Fruit fly (Drosophila melanogaster) whole organism, pupa: ENCODE results near the gene kek5.

Experiments
- CG10348 ChIP-seq: fragments of 200-800 bp; sonication (Bioruptor generic); IDR thresholded peaks from 2 replicates; pipeline ENCODE4 v1.3.6; 2022; ENCODE audit warnings: missing biosample characterization, missing genetic modification characterization
- CG12605 ChIP-seq: fragments of 200-800 bp; sonication (Bioruptor generic); IDR thresholded peaks from 2 replicates; pipeline ENCODE4 v1.3.6; 2022; ENCODE audit warnings: missing biosample characterization, missing genetic modification characterization
- CG13204 ChIP-seq: fragments of 200-800 bp; sonication (Bioruptor generic); optimal IDR thresholded peaks from 2 replicates; lab custom pipeline; 2018; ENCODE audit warnings: missing biosample characterization, mild to moderate bottlenecking, missing genetic modification characterization, moderate library complexity
- CG14655 ChIP-seq: fragments of 200-800 bp; sonication (Bioruptor generic); optimal IDR thresholded peaks from 3 replicates; lab custom pipeline; 2017; ENCODE audit warnings: mild to moderate bottlenecking, missing biosample characterization, missing genetic modification reagents, missing genetic modification characterization
- CG15710 ChIP-seq: fragments of 200-800 bp; sonication (Bioruptor generic); optimal IDR thresholded peaks from 2 replicates; lab custom pipeline; 2018; ENCODE audit warnings: missing biosample characterization, mild to moderate bottlenecking, missing genetic modification characterization, moderate library complexity
- CG17806 ChIP-seq: fragments of 200-800 bp; sonication (Bioruptor generic); optimal IDR thresholded peaks from 2 replicates; lab custom pipeline; 2018; ENCODE audit warnings: missing biosample characterization, mild to moderate bottlenecking, missing genetic modification characterization, moderate library complexity
- CG32121 ChIP-seq: fragments of 200-800 bp; sonication (Bioruptor generic); IDR thresholded peaks from 2 replicates; pipeline ENCODE4 v1.3.6; 2022; ENCODE audit warnings: missing biosample characterization, missing genetic modification characterization
- CG34367 ChIP-seq: fragments of 200-800 bp; sonication (Bioruptor generic); optimal IDR thresholded peaks from 2 replicates; lab custom pipeline; 2018; ENCODE audit warnings: missing biosample characterization, mild to moderate bottlenecking, missing genetic modification characterization
- CG4496 ChIP-seq: fragments of 200-800 bp; sonication (Bioruptor generic); IDR thresholded peaks from 3 replicates; pipeline ENCODE4 v1.3.6; 2022; ENCODE audit warnings: missing biosample characterization, missing genetic modification characterization
- CG8159 ChIP-seq: fragments of 200-800 bp; sonication (Bioruptor generic); optimal IDR thresholded peaks from 3 replicates; lab custom pipeline; 2018; ENCODE audit warnings: missing biosample characterization, mild to moderate bottlenecking, missing genetic modification characterization, moderate library complexity
- CG8301 ChIP-seq: fragments of 200-800 bp; sonication (Bioruptor generic); optimal IDR thresholded peaks from 2 replicates; lab custom pipeline; 2018; ENCODE audit warnings: missing biosample characterization, mild to moderate bottlenecking, missing genetic modification characterization
- CG9948 ChIP-seq: fragments of 200-800 bp; sonication (Bioruptor generic); optimal IDR thresholded peaks from 2 replicates; lab custom pipeline; 2018; ENCODE audit warnings: missing biosample characterization, mild to moderate bottlenecking, missing genetic modification characterization, moderate library complexity
- D1 ChIP-seq: fragments of 200-800 bp; sonication (Bioruptor generic); optimal IDR thresholded peaks from 2 replicates; lab custom pipeline; 2018; ENCODE audit warnings: missing biosample characterization, mild to moderate bottlenecking, missing genetic modification characterization, moderate library complexity
- EcR ChIP-seq: fragments of 200-800 bp; sonication (Bioruptor generic); optimal IDR thresholded peaks from 3 replicates; lab custom pipeline; 2019; ENCODE audit warnings: missing biosample characterization, missing genetic modification characterization, mild to moderate bottlenecking, moderate library complexity, missing genetic modification reagents
- Ets98B ChIP-seq: fragments of 200-800 bp; sonication (Bioruptor generic); IDR thresholded peaks from 2 replicates; pipeline ENCODE4 v1.3.6; 2022; ENCODE audit warnings: missing biosample characterization, missing genetic modification characterization
- Pif1A ChIP-seq: fragments of 200-800 bp; sonication (Bioruptor generic); optimal IDR thresholded peaks from 3 replicates; lab custom pipeline; 2016; ENCODE audit warnings: missing biosample characterization, missing genetic modification characterization
- Pif1B ChIP-seq: fragments of 200-800 bp; sonication (Bioruptor generic); optimal IDR thresholded peaks from 3 replicates; lab custom pipeline; 2016; ENCODE audit warnings: missing biosample characterization, missing genetic modification characterization
- Snoo ChIP-seq: fragments of 200-800 bp; sonication (Bioruptor generic); optimal IDR thresholded peaks from 3 replicates; lab custom pipeline; 2017; ENCODE audit warnings: missing biosample characterization, mild to moderate bottlenecking, missing genetic modification characterization, inconsistent platforms
- fd96Ca ChIP-seq: fragments of 200-800 bp; sonication (Bioruptor generic); IDR thresholded peaks from 3 replicates; pipeline ENCODE4 v1.3.6; 2022; ENCODE audit warnings: missing biosample characterization, missing genetic modification characterization
- gl ChIP-seq: fragments of 200-800 bp; sonication (Bioruptor generic); optimal IDR thresholded peaks from 2 replicates; lab custom pipeline; 2018; ENCODE audit warnings: missing biosample characterization, mild to moderate bottlenecking, missing genetic modification characterization
- rn ChIP-seq: fragments of 200-800 bp; sonication (Bioruptor generic); IDR thresholded peaks from 2 replicates; pipeline ENCODE4 v1.3.6; 2022; ENCODE audit warnings: missing biosample characterization, missing genetic modification characterization

kek5 gene

DNA sequence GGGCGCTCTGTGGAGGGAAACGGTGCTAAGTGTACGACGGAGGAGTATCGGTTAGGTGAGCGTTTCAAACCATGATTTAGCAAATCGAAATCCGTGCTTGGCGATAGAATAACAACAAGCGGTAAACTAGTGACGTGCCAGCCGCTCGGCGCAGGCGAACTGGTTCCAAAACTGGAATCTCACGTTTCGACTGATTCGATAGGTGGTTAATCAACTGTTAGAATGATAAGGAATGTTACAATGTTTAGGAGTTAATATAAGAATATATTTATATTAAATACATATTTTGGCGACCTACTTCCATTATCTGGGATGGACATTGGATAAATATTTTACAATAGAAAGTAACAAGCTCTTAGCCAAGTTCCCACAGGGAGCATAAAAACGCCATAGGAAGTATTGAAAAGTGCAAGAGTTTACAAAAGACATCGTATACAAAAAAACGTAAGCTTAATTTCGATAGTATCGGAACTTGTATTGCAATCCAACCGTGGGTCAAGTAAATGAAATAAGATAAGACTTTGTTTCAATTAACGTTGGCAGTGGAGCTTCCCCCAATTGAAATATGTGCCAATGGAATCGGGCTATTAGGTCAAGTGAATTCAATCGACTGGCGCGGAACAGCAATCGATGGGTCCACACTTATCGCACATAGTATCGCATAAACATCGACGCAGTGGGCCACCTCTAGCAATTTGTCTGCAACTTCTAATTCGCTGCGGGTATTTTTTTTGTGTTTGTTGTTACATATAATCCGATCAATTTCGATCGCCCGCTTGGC is 142.0 kb downstream of the kek5 start, which contains the start of the genes ksh, CG14200 and Pfrx:
Gene ksh (minus strand): TSS at position 163 of the 781 bp plus-strand sequence.
Gene CG14200 (plus strand): TSS at position 676 of the 781 bp plus-strand sequence.
Gene Pfrx (plus strand): TSS at position 676 of the 781 bp plus-strand sequence.
- TF ChIP-seq CG4496 (GFP tag; lab: Robert Waterston, UW) (no peak), CG10348 (no peak), CG15710 (tag; lab: Kevin White, UChicago) (no peak), CG8301 (tag; lab: Kevin White, UChicago) (no peak), rn (GFP tag; lab: Robert Waterston, UW) (no peak), Pif1A (GFP tag; lab: Kevin White, UChicago) (no peak), CG13204 (GFP tag; lab: Kevin White, UChicago) (no peak), gl (tag; lab: Kevin White, UChicago) (no peak)

DNA sequence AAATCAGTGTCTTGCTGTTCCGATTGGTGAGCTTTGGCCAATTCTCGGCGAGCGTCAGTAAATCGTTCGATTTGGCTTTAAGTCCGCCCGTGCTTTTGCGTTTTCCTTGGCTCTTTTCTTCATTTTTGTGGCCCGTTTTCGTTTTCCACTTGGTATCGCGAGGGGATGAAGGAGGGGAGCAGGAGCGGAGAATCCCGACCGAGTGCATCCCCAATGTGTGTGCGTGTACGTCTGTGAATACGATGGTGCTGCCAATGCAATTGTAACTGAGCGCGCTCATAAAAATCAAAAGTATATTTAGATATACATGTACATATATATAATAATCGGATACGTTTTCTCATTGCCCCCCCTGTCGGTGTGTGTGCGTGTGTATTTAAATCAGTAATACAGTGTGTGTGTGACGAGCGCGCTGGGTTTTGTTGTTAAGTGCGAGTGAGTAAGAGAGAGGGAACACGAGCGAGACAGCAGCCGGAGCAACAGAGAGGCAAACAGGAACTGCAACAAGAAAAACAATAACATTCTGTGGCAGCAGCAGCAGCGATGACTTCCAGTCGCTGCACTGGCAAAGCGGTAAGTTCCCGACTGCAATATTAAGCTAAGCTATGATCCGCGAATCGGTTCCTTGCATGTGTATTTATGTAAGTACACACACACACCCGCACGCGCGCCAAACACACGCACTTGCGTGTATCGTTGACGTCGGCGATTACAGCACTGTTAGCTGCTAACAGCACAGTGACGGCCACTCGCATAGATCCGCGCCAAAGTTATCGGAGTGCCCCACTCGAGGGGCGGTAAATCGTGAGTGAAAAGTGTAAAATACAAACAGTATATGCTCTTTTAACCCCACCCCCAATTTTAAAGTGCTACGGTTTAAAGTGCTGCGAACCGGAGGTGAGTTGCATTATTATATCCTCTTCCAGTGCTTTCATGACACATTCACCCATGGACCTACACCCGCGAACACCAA is 142.9 kb downstream of the kek5 start:
- TF ChIP-seq CG10348 (no peak), EcR (GFP tag; lab: Kevin White, UChicago) (no peak), Pif1A (GFP tag; lab: Kevin White, UChicago) (no peak), gl (tag; lab: Kevin White, UChicago) (no peak), CG8159 (tag; lab: Kevin White, UChicago) (peak; percentile 68), Pif1B (GFP tag; lab: Kevin White, UChicago) (no peak), CG8301 (tag; lab: Kevin White, UChicago) (peak; percentile 67), CG13204 (GFP tag; lab: Kevin White, UChicago) (peak; percentile 16), CG34367 (tag; lab: Kevin White, UChicago) (peak; percentile 61), CG17806 (peak; percentile 41), CG9948 (peak; percentile 62), D1 (tag; lab: Kevin White, UChicago) (no peak), Snoo (tag; lab: Kevin White, UChicago) (peak; percentile 60), CG4496 (GFP tag; lab: Robert Waterston, UW) (peak; percentile 80; the same call in 2 of the 3 replicates), Ets98B (peak; percentile 76), CG12605 (peak; percentile 55), CG14655 (no peak), CG15710 (tag; lab: Kevin White, UChicago) (peak; percentile 59), CG32121 (peak; percentile 58; the same call in 1 of the 2 replicates), fd96Ca (GFP tag; lab: Robert Waterston, UW) (peak; percentile 86), rn (GFP tag; lab: Robert Waterston, UW) (0 out of 2 replicates have a peak, but pooled peaks have one; percentile 5)

DNA sequence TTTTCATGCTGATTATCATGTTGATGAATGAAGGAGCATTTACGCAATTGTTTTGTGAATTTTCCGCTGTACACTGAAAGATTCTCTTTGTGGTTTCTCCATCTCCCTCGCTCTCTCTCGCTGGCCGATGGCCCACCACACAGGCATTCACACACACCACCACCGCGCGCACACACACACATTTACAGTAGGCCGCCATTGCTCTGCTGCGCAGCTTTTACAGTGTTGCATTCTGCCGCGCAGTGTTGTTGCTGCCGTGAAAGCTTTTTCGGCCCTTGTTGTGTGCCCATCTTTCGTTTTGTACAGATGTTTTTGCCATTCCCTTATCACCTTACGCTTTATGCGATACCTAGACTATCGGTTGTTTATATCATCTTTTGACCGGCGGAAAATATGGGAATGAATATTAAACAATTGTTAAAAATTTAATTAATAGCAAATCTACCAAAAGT is 143.9 kb downstream of the kek5 start:
- TF ChIP-seq CG12605 (peak; percentile 36; the same call in 1 of the 2 replicates), CG32121 (peak; percentile 29; the same call in 1 of the 2 replicates), fd96Ca (GFP tag; lab: Robert Waterston, UW) (0 out of 3 replicates have a peak, but pooled peaks have one; percentile 31), CG4496 (GFP tag; lab: Robert Waterston, UW) (peak; percentile 55; the same call in 1 of the 3 replicates), D1 (tag; lab: Kevin White, UChicago) (no peak), Ets98B (peak; percentile 32)

- TF ChIP-seq CG13204 (GFP tag; lab: Kevin White, UChicago), result peak; percentile 75
- TF ChIP-seq D1 (tag; lab: Kevin White, UChicago), result no peak
- no peak for TF ChIP-seq CG9948
- peak; percentile 57; the same call in 1 of the 2 replicates for TF ChIP-seq CG12605
- peak; percentile 35 for TF ChIP-seq EcR (GFP tag; lab: Kevin White, UChicago)
- TF ChIP-seq Ets98B, result peak; percentile 75
- peak; percentile 66; the same call in 1 of the 3 replicates for TF ChIP-seq fd96Ca (GFP tag; lab: Robert Waterston, UW)
- TF ChIP-seq CG4496 (GFP tag; lab: Robert Waterston, UW), result peak; percentile 70; the same call in 2 of the 3 replicates
- peak; percentile 57; the same call in 1 of the 2 replicates for TF ChIP-seq CG32121
Measured at dm6 chrX:19497782-19498440, 144.9 kb downstream of the kek5 start.

DNA sequence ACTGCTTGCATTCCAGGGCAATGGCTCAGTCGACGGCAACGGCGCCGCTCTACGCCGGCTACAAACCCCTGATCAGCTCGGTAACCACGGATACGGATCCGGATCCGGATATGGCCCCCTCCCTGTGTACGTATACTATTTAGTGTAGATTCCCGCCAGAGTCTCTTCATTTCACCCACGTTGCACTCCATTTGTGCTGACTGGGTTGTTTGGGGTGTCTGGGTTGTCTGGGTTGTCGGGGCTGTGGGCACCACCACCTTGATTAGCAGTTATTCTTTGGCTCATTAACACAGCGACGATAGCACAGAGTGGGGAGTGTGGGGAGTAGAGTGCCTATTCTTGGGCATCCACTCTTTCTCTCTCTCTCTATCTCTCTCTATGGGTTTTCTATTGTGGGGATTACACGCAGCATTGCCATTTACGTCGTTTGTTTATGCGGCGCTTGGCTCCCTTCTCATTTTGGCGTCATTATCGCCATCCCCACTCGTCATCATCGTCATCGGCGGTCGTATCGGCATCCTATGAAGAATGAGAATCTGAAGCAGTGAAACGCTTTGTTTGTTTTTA is 145.9 kb downstream of the kek5 start:
- TF ChIP-seq D1 (tag; lab: Kevin White, UChicago) (no peak), gl (tag; lab: Kevin White, UChicago) (no peak), CG9948 (no peak), CG8301 (tag; lab: Kevin White, UChicago) (no peak), Snoo (tag; lab: Kevin White, UChicago) (no peak), Pif1B (GFP tag; lab: Kevin White, UChicago) (no peak), CG12605 (no peak), CG14655 (no peak), CG15710 (tag; lab: Kevin White, UChicago) (no peak), CG4496 (GFP tag; lab: Robert Waterston, UW) (no peak), Pif1A (GFP tag; lab: Kevin White, UChicago) (no peak), fd96Ca (GFP tag; lab: Robert Waterston, UW) (no peak), CG17806 (no peak), CG34367 (tag; lab: Kevin White, UChicago) (no peak), Ets98B (no peak)
- TF ChIP-seq, all 21 proteins: peak for 0
